Worm (Caenorhabditis elegans) whole organism, young adult: ENCODE measurements around the gene med-1.

Experiments used
- B0019.2 ChIP-seq: fragments of 200-800 bp; sonication (Bioruptor generic); conservative IDR thresholded peaks from 2 replicates; pipeline ENCODE4 v1.3.6; 2022; ENCODE audit warnings: missing genetic modification reagents, missing genetic modification characterization, missing compliant biosample characterization
- B0035.1 ChIP-seq: sonication (generic microtip); optimal IDR thresholded peaks from 2 replicates; lab custom pipeline; 2016; ENCODE audit warnings: missing genetic modification characterization, mild to moderate bottlenecking, missing compliant biosample characterization, missing genotype, missing genetic modification reagents
- B0336.3 ChIP-seq: fragments of 200-800 bp; sonication (Bioruptor generic); IDR thresholded peaks from 2 replicates; pipeline ENCODE4 v1.3.6; 2022; ENCODE audit warnings: missing genetic modification characterization, missing compliant biosample characterization
- C06A6.2 ChIP-seq: fragments of 200-800 bp; sonication (Bioruptor generic); conservative IDR thresholded peaks from 2 replicates; pipeline ENCODE4 v1.3.6; 2022; ENCODE audit warnings: missing genetic modification characterization, missing compliant biosample characterization
- D2030.7 ChIP-seq: fragments of 200-800 bp; sonication (Bioruptor generic); IDR thresholded peaks from 2 replicates; pipeline ENCODE4 v1.3.6; 2022; ENCODE audit warnings: missing genetic modification reagents, missing genetic modification characterization, missing compliant biosample characterization
- F23B12.7 ChIP-seq: sonication (generic microtip); optimal IDR thresholded peaks from 2 replicates; lab custom pipeline; 2017; ENCODE audit warnings: missing genetic modification characterization, mild to moderate bottlenecking, missing compliant biosample characterization, antibody characterized with exemption, moderate library complexity; ENCODE audit not compliant: insufficient read depth
- F49E8.2 ChIP-seq: sonication (generic microtip); optimal IDR thresholded peaks from 3 replicates; lab custom pipeline; 2017; ENCODE audit warnings: missing genetic modification characterization, mild to moderate bottlenecking, missing compliant biosample characterization, antibody characterized with exemption, moderate library complexity; ENCODE audit not compliant: insufficient read depth
- F57A8.1 ChIP-seq: fragments of 200-800 bp; sonication (Bioruptor generic); optimal IDR thresholded peaks from 2 replicates; lab custom pipeline; 2018; ENCODE audit warnings: mild to moderate bottlenecking, missing genetic modification characterization, moderate library complexity, missing compliant biosample characterization
- K11D2.4 ChIP-seq: fragments of 200-800 bp; sonication (Bioruptor generic); IDR thresholded peaks from 2 replicates; pipeline ENCODE4 v1.3.6; 2022; ENCODE audit warnings: missing genetic modification reagents, missing genetic modification characterization, missing compliant biosample characterization
- T26A5.8 ChIP-seq: sonication (generic microtip); optimal IDR thresholded peaks from 2 replicates; lab custom pipeline; 2016; ENCODE audit warnings: missing genetic modification characterization, missing compliant biosample characterization
- Y53F4B.3 ChIP-seq: fragments of 200-800 bp; sonication (Bioruptor generic); IDR thresholded peaks from 2 replicates; pipeline ENCODE4 v1.3.6; 2022; ENCODE audit warnings: missing genetic modification reagents, missing genetic modification characterization, missing compliant biosample characterization
- Y56A3A.18 ChIP-seq: fragments of 200-800 bp; sonication (Bioruptor generic); IDR thresholded peaks from 2 replicates; pipeline ENCODE4 v1.3.6; 2022; ENCODE audit warnings: missing genetic modification reagents, missing genetic modification characterization, missing compliant biosample characterization
- Y79H2A.3 ChIP-seq: fragments of 200-800 bp; sonication (Bioruptor generic); conservative IDR thresholded peaks from 2 replicates; pipeline ENCODE4 v1.3.6; 2022; ENCODE audit warnings: missing genetic modification reagents, missing genetic modification characterization, missing compliant biosample characterization
- Y95B8A.8 ChIP-seq: fragments of 200-800 bp; sonication (Bioruptor generic); IDR thresholded peaks from 2 replicates; pipeline ENCODE4 v1.3.6; 2022; ENCODE audit warnings: missing genetic modification reagents, missing genetic modification characterization, missing compliant biosample characterization
- ama-1 ChIP-seq, 3 experiments: fragments of 150-350 bp in 1 of 3; sonication (generic microtip) in 2 of 3; optimal IDR thresholded peaks; 2 replicates each; lab custom pipeline; 2014 to 2018; ENCODE audit warnings: missing biosample characterization in 2 of 3, missing genetic modification characterization in 2 of 3, missing genetic modification reagents in 2 of 3
- aptf-3 ChIP-seq: fragments of 200-800 bp; sonication (Bioruptor generic); IDR thresholded peaks from 2 replicates; pipeline ENCODE4 v1.3.6; 2022; ENCODE audit warnings: missing genetic modification characterization, missing compliant biosample characterization
- atf-7 ChIP-seq: sonication (generic microtip); optimal IDR thresholded peaks from 2 replicates; lab custom pipeline; 2017; ENCODE audit warnings: mild to moderate bottlenecking, missing genetic modification characterization, missing compliant biosample characterization
- attf-3 ChIP-seq: fragments of 200-800 bp; sonication (Bioruptor generic); conservative IDR thresholded peaks from 2 replicates; pipeline ENCODE4 v1.3.6; 2022; ENCODE audit warnings: missing genetic modification reagents, missing genetic modification characterization, missing compliant biosample characterization
- attf-6 ChIP-seq: fragments of 200-800 bp; sonication (Bioruptor generic); IDR thresholded peaks from 2 replicates; pipeline ENCODE4 v1.3.6; 2022; ENCODE audit warnings: missing genetic modification reagents, missing genetic modification characterization, missing compliant biosample characterization
- bed-2 ChIP-seq: fragments of 200-800 bp; sonication (Bioruptor generic); IDR thresholded peaks from 2 replicates; pipeline ENCODE4 v1.3.6; 2022; ENCODE audit warnings: missing genetic modification reagents, missing genetic modification characterization, missing compliant biosample characterization
- cebp-1 ChIP-seq, 2 experiments: fragments of 200-800 bp in 1 of 2; sonication (Bioruptor generic) in 1 of 2; sonication (generic microtip) in 1 of 2; IDR thresholded peaks in 1 of 2; optimal IDR thresholded peaks in 1 of 2; 2 replicates each; pipeline versions ENCODE4 v1.3.6 to Lab custom; 2017 to 2022; ENCODE audit warnings: missing compliant biosample characterization in 2 of 2, missing genetic modification characterization in 2 of 2, mild to moderate bottlenecking in 1 of 2, missing genetic modification reagents in 1 of 2, moderate library complexity in 1 of 2
- ceh-100 ChIP-seq: fragments of 200-800 bp; sonication (Bioruptor generic); IDR thresholded peaks from 2 replicates; pipeline ENCODE4 v1.3.6; 2022; ENCODE audit warnings: missing genetic modification reagents, missing genetic modification characterization, missing compliant biosample characterization
- ceh-58 ChIP-seq: fragments of 200-800 bp; sonication (Bioruptor generic); IDR thresholded peaks from 2 replicates; pipeline ENCODE4 v1.3.6; 2022; ENCODE audit warnings: missing genetic modification characterization, missing compliant biosample characterization
- chd-7 ChIP-seq: sonication (generic microtip); optimal IDR thresholded peaks from 2 replicates; lab custom pipeline; 2016; ENCODE audit warnings: mild to moderate bottlenecking, missing genetic modification characterization, moderate library complexity, missing compliant biosample characterization
- egrh-3 ChIP-seq: fragments of 200-800 bp; sonication (Bioruptor generic); IDR thresholded peaks from 2 replicates; pipeline ENCODE4 v1.3.6; 2022; ENCODE audit warnings: missing genetic modification reagents, missing genetic modification characterization, missing compliant biosample characterization
- ekl-4 ChIP-seq: fragments of 200-800 bp; sonication (Bioruptor generic); IDR thresholded peaks from 2 replicates; pipeline ENCODE4 v1.3.6; 2022; ENCODE audit warnings: missing genetic modification reagents, missing genetic modification characterization, missing compliant biosample characterization
- fkh-3 ChIP-seq: sonication (generic microtip); optimal IDR thresholded peaks from 2 replicates; lab custom pipeline; 2016; ENCODE audit warnings: mild to moderate bottlenecking, missing genetic modification characterization, missing compliant biosample characterization
- hlh-26 ChIP-seq: fragments of 200-800 bp; sonication (Bioruptor generic); conservative IDR thresholded peaks from 2 replicates; pipeline ENCODE4 v1.3.6; 2022; ENCODE audit warnings: missing genetic modification reagents, missing genetic modification characterization, missing compliant biosample characterization
- hsf-1 ChIP-seq: fragments of 200-800 bp; sonication (Bioruptor generic); IDR thresholded peaks from 2 replicates; pipeline ENCODE4 v1.3.6; 2022; ENCODE audit warnings: missing genetic modification reagents, missing genetic modification characterization, missing compliant biosample characterization
- let-607 ChIP-seq, 2 experiments: fragments of 200-800 bp in 1 of 2; sonication (Bioruptor generic) in 1 of 2; sonication (generic microtip) in 1 of 2; optimal IDR thresholded peaks; 2 replicates each; lab custom pipeline; 2016 to 2018; ENCODE audit warnings: mild to moderate bottlenecking in 2 of 2, missing compliant biosample characterization in 2 of 2, missing genetic modification characterization in 2 of 2, moderate library complexity in 2 of 2, missing genotype in 1 of 2
- lin-35 ChIP-seq, 3 experiments: fragments of 150-350 bp in 2 of 3; sonication (generic microtip) in 1 of 3; optimal IDR thresholded peaks; 2 replicates each; lab custom pipeline; 2014 to 2018; ENCODE audit warnings: missing biosample characterization in 3 of 3, missing genetic modification characterization in 3 of 3, missing genetic modification reagents in 3 of 3
- lin-40 ChIP-seq: sonication (generic microtip); optimal IDR thresholded peaks from 2 replicates; lab custom pipeline; 2016; ENCODE audit warnings: missing genetic modification characterization, mild to moderate bottlenecking, missing compliant biosample characterization, missing genotype, missing genetic modification reagents
- mxl-1 ChIP-seq: sonication (generic microtip); optimal IDR thresholded peaks from 2 replicates; lab custom pipeline; 2016; ENCODE audit warnings: missing genetic modification characterization, missing compliant biosample characterization
- nfya-1 ChIP-seq: sonication (generic microtip); optimal IDR thresholded peaks from 2 replicates; lab custom pipeline; 2017; ENCODE audit warnings: antibody characterized with exemption, missing compliant biosample characterization, missing genetic modification characterization, borderline replicate concordance; ENCODE audit not compliant: insufficient read depth
- nhr-120 ChIP-seq: fragments of 200-800 bp; sonication (Bioruptor generic); IDR thresholded peaks from 2 replicates; pipeline ENCODE4 v1.3.6; 2022; ENCODE audit warnings: missing genetic modification characterization, missing compliant biosample characterization
- rec-8 ChIP-seq, 2 experiments: sonication (generic microtip); optimal IDR thresholded peaks; 2 replicates each; lab custom pipeline; 2016; ENCODE audit warnings: mild to moderate bottlenecking in 2 of 2, missing genetic modification characterization in 2 of 2, missing genetic modification reagents in 2 of 2, missing genotype in 2 of 2, missing biosample characterization in 1 of 2, missing compliant biosample characterization in 1 of 2, moderate library complexity in 1 of 2
- sea-2 ChIP-seq: fragments of 200-800 bp; sonication (Bioruptor generic); IDR thresholded peaks from 2 replicates; pipeline ENCODE4 v1.3.6; 2022; ENCODE audit warnings: missing genetic modification characterization, missing compliant biosample characterization
- snpc-1.1 ChIP-seq: sonication (generic microtip); optimal IDR thresholded peaks from 2 replicates; lab custom pipeline; 2017; ENCODE audit warnings: missing genetic modification characterization, mild to moderate bottlenecking, missing compliant biosample characterization, antibody characterized with exemption, moderate library complexity, missing genotype, missing genetic modification reagents; ENCODE audit not compliant: insufficient read depth
- snpc-3.4 ChIP-seq: sonication (generic microtip); optimal IDR thresholded peaks from 2 replicates; lab custom pipeline; 2017; ENCODE audit warnings: missing genetic modification characterization, mild to moderate bottlenecking, missing compliant biosample characterization, antibody characterized with exemption, moderate library complexity, missing genotype, missing genetic modification reagents
- tbp1 ChIP-seq: fragments of 200-800 bp; sonication (Bioruptor generic); optimal IDR thresholded peaks from 2 replicates; lab custom pipeline; 2018; ENCODE audit warnings: mild to moderate bottlenecking, missing genetic modification characterization, missing compliant biosample characterization
- zfh-2 ChIP-seq: fragments of 200-800 bp; sonication (Bioruptor generic); conservative IDR thresholded peaks from 2 replicates; pipeline ENCODE4 v1.3.6; 2022; ENCODE audit warnings: missing genetic modification reagents, missing genetic modification characterization, missing compliant biosample characterization
- ztf-26 ChIP-seq: sonication (generic microtip); optimal IDR thresholded peaks from 2 replicates; lab custom pipeline; 2017; ENCODE audit warnings: missing genetic modification characterization, missing compliant biosample characterization
- ztf-3 ChIP-seq: fragments of 200-800 bp; sonication (Bioruptor generic); optimal IDR thresholded peaks from 2 replicates; lab custom pipeline; 2018; ENCODE audit warnings: mild to moderate bottlenecking, missing genetic modification characterization, missing compliant biosample characterization

Gene med-1

ce11 chrX:12478465-12478864 is 48.1 kb downstream of the med-1 start (continued):
- no peak for TF ChIP-seq Y79H2A.3 (GFP tag; lab: Robert Waterston, UW)
- no peak for TF ChIP-seq K11D2.4
- TF ChIP-seq F23B12.7 (tag; lab: Kevin White, UChicago) = no peak
- TF ChIP-seq, all 124 proteins: peak for 0

ce11 chrX:12479027-12479426 is 48.6 kb downstream of the med-1 start:
- no peak for TF ChIP-seq ama-1 (optimal IDR thresholded peaks at IDR 0.05; lab: Kevin White, UChicago)
- no peak for TF ChIP-seq ama-1 (GFP tag; optimal IDR thresholded peaks at IDR 0.05; lab: Kevin White, UChicago)
- no peak for TF ChIP-seq fkh-3 (tag; lab: Kevin White, UChicago)
- no peak for TF ChIP-seq attf-6 (GFP tag; lab: Robert Waterston, UW)
- no peak for TF ChIP-seq tbp1 (GFP tag; lab: Kevin White, UChicago)
- no peak for TF ChIP-seq C06A6.2 (GFP tag; lab: Robert Waterston, UW)
- no peak for TF ChIP-seq Y53F4B.3 (GFP tag; lab: Robert Waterston, UW)
- no peak for TF ChIP-seq atf-7 (tag; lab: Kevin White, UChicago)
- no peak for TF ChIP-seq lin-40 (tag; lab: Kevin White, UChicago)
- no peak for TF ChIP-seq sea-2 (GFP tag; lab: Robert Waterston, UW)
- no peak for TF ChIP-seq cebp-1 (GFP tag; IDR thresholded peaks at IDR 0.05; lab: Robert Waterston, UW)
- TF ChIP-seq cebp-1 (tag; optimal IDR thresholded peaks at IDR 0.05; lab: Kevin White, UChicago) = no peak
- no peak for TF ChIP-seq egrh-3
- TF ChIP-seq chd-7 (tag; lab: Kevin White, UChicago) = no peak
- TF ChIP-seq zfh-2 (GFP tag; lab: Robert Waterston, UW) = no peak
- TF ChIP-seq ekl-4 (GFP tag; lab: Robert Waterston, UW) = no peak
- TF ChIP-seq Y56A3A.18 = no peak
- TF ChIP-seq bed-2 = no peak
- no peak for TF ChIP-seq snpc-1.1 (tag; lab: Kevin White, UChicago)
- TF ChIP-seq B0336.3 (GFP tag; lab: Robert Waterston, UW) = no peak
- TF ChIP-seq ztf-26 (tag; lab: Kevin White, UChicago) = no peak
- no peak for TF ChIP-seq T26A5.8 (tag; lab: Kevin White, UChicago)

- no peak for TF ChIP-seq Y56A3A.18
- no peak for TF ChIP-seq ztf-3 (GFP tag; lab: Kevin White, UChicago)
- TF ChIP-seq hsf-1 (GFP tag; lab: Robert Waterston, UW) = no peak
- no peak for TF ChIP-seq B0035.1 (tag; lab: Kevin White, UChicago)
- peak; percentile 65 for TF ChIP-seq chd-7 (tag; lab: Kevin White, UChicago)
- TF ChIP-seq mxl-1 (tag; lab: Kevin White, UChicago) = no peak
- TF ChIP-seq B0019.2 (GFP tag; lab: Robert Waterston, UW) = no peak
- TF ChIP-seq ceh-58 = no peak
- TF ChIP-seq tbp1 (GFP tag; lab: Kevin White, UChicago) = peak; percentile 42
- TF ChIP-seq lin-40 (tag; lab: Kevin White, UChicago) = peak; percentile 78
- 0 out of 2 replicates have a peak, but pooled peaks have one; percentile 40 for TF ChIP-seq bed-2
- peak; percentile 41 to 51 for TF ChIP-seq let-607 (tag; optimal IDR thresholded peaks at IDR 0.05; lab: Kevin White, UChicago)
- no peak for TF ChIP-seq nfya-1 (tag; lab: Kevin White, UChicago)
- no peak for TF ChIP-seq attf-3
- no peak for TF ChIP-seq Y95B8A.8 (GFP tag; lab: Robert Waterston, UW)
- no peak for TF ChIP-seq D2030.7 (GFP tag; lab: Robert Waterston, UW)
- TF ChIP-seq aptf-3 (GFP tag; lab: Robert Waterston, UW) = no peak
- no peak for TF ChIP-seq F49E8.2 (tag; lab: Kevin White, UChicago)
- TF ChIP-seq hlh-26 (GFP tag; lab: Robert Waterston, UW) = no peak
- TF ChIP-seq F57A8.1 (GFP tag; lab: Kevin White, UChicago) = no peak
- TF ChIP-seq rec-8 (tag; optimal IDR thresholded peaks at IDR 0.05; lab: Kevin White, UChicago) = no peak
- no peak for TF ChIP-seq snpc-3.4
- no peak for TF ChIP-seq lin-35 (GFP tag; optimal IDR thresholded peaks at IDR 0.05; lab: Kevin White, UChicago)
- no peak for TF ChIP-seq ceh-100
- no peak for TF ChIP-seq nhr-120 (GFP tag; lab: Robert Waterston, UW)
Measured at ce11 chrX:12480447-12480998, 50.1 kb downstream of the med-1 start, which contains the start of gene atf-6. atf-6 (plus strand) TSS chrX:12480948.
